Worm (Caenorhabditis elegans): ENCODE measurements around the gene ketn-1.

- TF ChIP-seq unc-130 (GFP tag; optimal IDR thresholded peaks at IDR 0.05) (no peak), nhr-42 (GFP tag; IDR thresholded peaks at IDR 0.05) (no peak), T26A8.4 (GFP tag; IDR thresholded peaks at IDR 0.05) (no peak), skn-1 (tag; optimal IDR thresholded peaks at IDR 0.05) (no peak), attf-4 (tag; optimal IDR thresholded peaks at IDR 0.05) (no peak), dmd-8 (GFP tag; IDR thresholded peaks at IDR 0.05) (no peak), nhr-11 (tag; optimal IDR thresholded peaks at IDR 0.05) (no peak), nhr-76 (tag; optimal IDR thresholded peaks at IDR 0.05) (no peak), ama-1 (optimal IDR thresholded peaks at IDR 0.05) (no peak), hif-1 (tag; optimal IDR thresholded peaks at IDR 0.05) (no peak), mdl-1 (tag; optimal IDR thresholded peaks at IDR 0.05) (no peak)
Measured at ce11 chrV:2767465-2767864, 40.2 kb downstream of the ketn-1 start, which contains the start of gene R05D8.9.

Data from whole organism, L4 larva.